Worm (Caenorhabditis elegans) whole organism, L2 larva: ENCODE data around the gene ZK1248.19.

Experiments
- C34F6.9 ChIP-seq: fragments of 150-350 bp; optimal IDR thresholded peaks from 2 replicates; lab custom pipeline; 2014; ENCODE audit warnings: missing biosample characterization, missing genetic modification characterization
- F13H6.1 ChIP-seq: sonication (generic microtip); optimal IDR thresholded peaks from 2 replicates; lab custom pipeline; 2016; ENCODE audit warnings: missing genetic modification characterization, missing compliant biosample characterization
- R02D3.7 ChIP-seq: fragments of 150-350 bp; optimal IDR thresholded peaks from 2 replicates; lab custom pipeline; 2014; ENCODE audit warnings: missing biosample characterization, missing genetic modification characterization
- Y55F3AM.14 ChIP-seq: fragments of 200-800 bp; sonication (Bioruptor generic); optimal IDR thresholded peaks from 2 replicates; lab custom pipeline; 2018; ENCODE audit warnings: mild to moderate bottlenecking, missing genetic modification characterization, missing compliant biosample characterization
- ZK546.5 ChIP-seq: sonication (generic microtip); optimal IDR thresholded peaks from 2 replicates; lab custom pipeline; 2017; ENCODE audit warnings: missing biosample characterization, missing genetic modification characterization
- alr-1 ChIP-seq: fragments of 150-350 bp; optimal IDR thresholded peaks from 2 replicates; lab custom pipeline; 2014; ENCODE audit warnings: missing biosample characterization, missing genetic modification characterization
- aly-2 ChIP-seq: fragments of 150-350 bp; optimal IDR thresholded peaks from 2 replicates; lab custom pipeline; 2014; ENCODE audit warnings: missing biosample characterization, missing genetic modification characterization
- ama-1 ChIP-seq: fragments of 150-350 bp; optimal IDR thresholded peaks from 2 replicates; lab custom pipeline; 2018; ENCODE audit warnings: inconsistent platforms
- blmp-1 ChIP-seq: sonication (generic microtip); optimal IDR thresholded peaks from 2 replicates; lab custom pipeline; 2017; ENCODE audit warnings: missing genetic modification characterization, mild to moderate bottlenecking, missing compliant biosample characterization, antibody characterized with exemption, moderate library complexity; ENCODE audit not compliant: insufficient read depth
- ceh-16 ChIP-seq: fragments of 150-350 bp; optimal IDR thresholded peaks from 2 replicates; lab custom pipeline; 2014; ENCODE audit warnings: missing biosample characterization, missing genetic modification characterization
- ceh-82 ChIP-seq: fragments of 150-350 bp; optimal IDR thresholded peaks from 2 replicates; lab custom pipeline; 2014; ENCODE audit warnings: missing biosample characterization, missing genetic modification characterization
- crh-2 ChIP-seq: sonication (generic microtip); optimal IDR thresholded peaks from 2 replicates; lab custom pipeline; 2017; ENCODE audit warnings: missing biosample characterization, missing genetic modification characterization
- dmd-4 ChIP-seq: sonication (generic microtip); optimal IDR thresholded peaks from 2 replicates; lab custom pipeline; 2017; ENCODE audit warnings: missing biosample characterization, missing genetic modification characterization
- egl-27 ChIP-seq: sonication (generic microtip); optimal IDR thresholded peaks from 3 replicates; lab custom pipeline; 2017; ENCODE audit warnings: missing biosample characterization, missing genetic modification reagents, missing genetic modification characterization
- elt-1 ChIP-seq: fragments of 150-350 bp; optimal IDR thresholded peaks from 2 replicates; lab custom pipeline; 2014; ENCODE audit warnings: missing biosample characterization, missing genetic modification characterization
- elt-3 ChIP-seq: sonication (generic microtip); optimal IDR thresholded peaks from 2 replicates; lab custom pipeline; 2017; ENCODE audit warnings: missing biosample characterization, missing genetic modification characterization
- fos-1 ChIP-seq: fragments of 150-350 bp; optimal IDR thresholded peaks from 2 replicates; lab custom pipeline; 2014; ENCODE audit warnings: missing biosample characterization, missing genetic modification characterization
- gmeb-1 ChIP-seq: fragments of 150-350 bp; optimal IDR thresholded peaks from 2 replicates; lab custom pipeline; 2014; ENCODE audit warnings: missing biosample characterization, missing genetic modification characterization
- lin-11 ChIP-seq: fragments of 150-350 bp; sonication (generic microtip); optimal IDR thresholded peaks from 2 replicates; lab custom pipeline; 2014; ENCODE audit warnings: missing biosample characterization, missing genetic modification characterization, inconsistent platforms, mixed read lengths
- lin-13 ChIP-seq: fragments of 150-350 bp; optimal IDR thresholded peaks from 2 replicates; lab custom pipeline; 2014; ENCODE audit warnings: missing biosample characterization, missing genetic modification reagents, missing genetic modification characterization
- lin-39 ChIP-seq: fragments of 150-350 bp; optimal IDR thresholded peaks from 2 replicates; lab custom pipeline; 2014; ENCODE audit warnings: missing biosample characterization, missing genetic modification reagents, missing genetic modification characterization
- lsy-2 ChIP-seq, 2 experiments: fragments of 150-350 bp in 1 of 2; sonication (generic microtip) in 1 of 2; optimal IDR thresholded peaks; 2 replicates each; lab custom pipeline; 2014 to 2017; ENCODE audit warnings: missing biosample characterization in 2 of 2, missing genetic modification characterization in 2 of 2
- mab-5 ChIP-seq: fragments of 150-350 bp; optimal IDR thresholded peaks from 2 replicates; lab custom pipeline; 2014; ENCODE audit warnings: missing biosample characterization, missing genetic modification characterization
- mbf-1 ChIP-seq: sonication (generic microtip); optimal IDR thresholded peaks from 2 replicates; lab custom pipeline; 2017; ENCODE audit warnings: missing biosample characterization, missing genetic modification characterization
- mdl-1 ChIP-seq, 2 experiments: fragments of 150-350 bp in 1 of 2; sonication (generic microtip) in 1 of 2; optimal IDR thresholded peaks; 2 replicates each; lab custom pipeline; 2017; ENCODE audit warnings: missing biosample characterization in 2 of 2, missing genetic modification characterization in 2 of 2
- nhr-10 ChIP-seq: sonication (generic microtip); optimal IDR thresholded peaks from 2 replicates; lab custom pipeline; 2017; ENCODE audit warnings: missing biosample characterization, missing genetic modification characterization
- nhr-11 ChIP-seq: fragments of 150-350 bp; optimal IDR thresholded peaks from 2 replicates; lab custom pipeline; 2014; ENCODE audit warnings: missing biosample characterization, missing genetic modification characterization
- nhr-12 ChIP-seq: fragments of 150-350 bp; optimal IDR thresholded peaks from 2 replicates; lab custom pipeline; 2014; ENCODE audit warnings: missing biosample characterization, missing genetic modification characterization
- nhr-129 ChIP-seq: fragments of 150-350 bp; optimal IDR thresholded peaks from 2 replicates; lab custom pipeline; 2014; ENCODE audit warnings: missing biosample characterization, missing genetic modification characterization
- nhr-21 ChIP-seq: fragments of 150-350 bp; optimal IDR thresholded peaks from 2 replicates; lab custom pipeline; 2014; ENCODE audit warnings: missing biosample characterization, missing genetic modification characterization
- nhr-23 ChIP-seq: fragments of 150-350 bp; optimal IDR thresholded peaks from 2 replicates; lab custom pipeline; 2014; ENCODE audit warnings: missing biosample characterization, missing genetic modification reagents, missing genetic modification characterization
- nhr-237 ChIP-seq: fragments of 150-350 bp; optimal IDR thresholded peaks from 2 replicates; lab custom pipeline; 2014; ENCODE audit warnings: missing biosample characterization, missing genetic modification characterization
- nhr-25 ChIP-seq: fragments of 150-350 bp; sonication (generic microtip); optimal IDR thresholded peaks from 3 replicates; lab custom pipeline; 2014; ENCODE audit warnings: missing biosample characterization, missing genetic modification characterization
- nhr-6 ChIP-seq: fragments of 150-350 bp; optimal IDR thresholded peaks from 2 replicates; lab custom pipeline; 2014; ENCODE audit warnings: missing biosample characterization, missing genetic modification characterization
- nhr-77 ChIP-seq: fragments of 150-350 bp; optimal IDR thresholded peaks from 2 replicates; lab custom pipeline; 2014; ENCODE audit warnings: missing biosample characterization, missing genetic modification characterization
- peb-1 ChIP-seq: fragments of 150-350 bp; optimal IDR thresholded peaks from 2 replicates; lab custom pipeline; 2014; ENCODE audit warnings: missing biosample characterization, missing genetic modification characterization
- sem-4 ChIP-seq: fragments of 150-350 bp; optimal IDR thresholded peaks from 2 replicates; lab custom pipeline; 2014; ENCODE audit warnings: missing biosample characterization, missing genetic modification reagents, missing genetic modification characterization
- skn-1 ChIP-seq: sonication (generic microtip); optimal IDR thresholded peaks from 2 replicates; lab custom pipeline; 2017; ENCODE audit warnings: missing biosample characterization, missing genetic modification characterization
- sma-3 ChIP-seq: sonication (generic microtip); optimal IDR thresholded peaks from 2 replicates; lab custom pipeline; 2016; ENCODE audit warnings: missing genetic modification reagents, missing genetic modification characterization, missing compliant biosample characterization
- sma-9 ChIP-seq, 2 experiments: fragments of 150-350 bp in 1 of 2; sonication (generic microtip) in 1 of 2; optimal IDR thresholded peaks; 2 replicates each; lab custom pipeline; 2014 to 2016; ENCODE audit warnings: missing genetic modification characterization in 2 of 2, mild to moderate bottlenecking in 1 of 2, missing biosample characterization in 1 of 2, missing compliant biosample characterization in 1 of 2, missing genetic modification reagents in 1 of 2, moderate library complexity in 1 of 2
- snpc-4 ChIP-seq: fragments of 150-350 bp; optimal IDR thresholded peaks from 2 replicates; lab custom pipeline; 2014; ENCODE audit warnings: missing biosample characterization, missing genetic modification characterization
- unc-39 ChIP-seq: fragments of 150-350 bp; optimal IDR thresholded peaks from 2 replicates; lab custom pipeline; 2014; ENCODE audit warnings: missing biosample characterization, missing genetic modification characterization
- unc-55 ChIP-seq: fragments of 150-350 bp; sonication (generic microtip); optimal IDR thresholded peaks from 3 replicates; lab custom pipeline; 2014; ENCODE audit warnings: missing biosample characterization, missing genetic modification reagents, missing genetic modification characterization
- unc-62 ChIP-seq: fragments of 150-350 bp; optimal IDR thresholded peaks from 2 replicates; lab custom pipeline; 2014; ENCODE audit warnings: missing biosample characterization, missing genetic modification reagents, missing genetic modification characterization
- zag-1 ChIP-seq: fragments of 150-350 bp; optimal IDR thresholded peaks from 2 replicates; lab custom pipeline; 2014; ENCODE audit warnings: missing biosample characterization, missing genetic modification characterization
- ztf-1 ChIP-seq: fragments of 200-800 bp; sonication (Bioruptor generic); conservative IDR thresholded peaks from 2 replicates; pipeline ENCODE4 v1.3.6; 2022; ENCODE audit warnings: missing genetic modification characterization, missing compliant biosample characterization
- ztf-11 ChIP-seq: sonication (generic microtip); optimal IDR thresholded peaks from 2 replicates; lab custom pipeline; 2017; ENCODE audit warnings: missing biosample characterization, missing genetic modification characterization
- ztf-4 ChIP-seq: fragments of 150-350 bp; optimal IDR thresholded peaks from 2 replicates; lab custom pipeline; 2014; ENCODE audit warnings: missing biosample characterization, missing genetic modification characterization

Gene ZK1248.19

ce11 chrII:5844694-5845129 lies 5.5 kb upstream of the ZK1248.19 start:
- peak; percentile 99 for TF ChIP-seq nhr-25 (tag; lab: Kevin White, UChicago)
- TF ChIP-seq lin-11 (tag; lab: Kevin White, UChicago): peak; percentile 99
- TF ChIP-seq dmd-4 (tag; lab: Kevin White, UChicago): peak; percentile 79
- peak; percentile 82 for TF ChIP-seq blmp-1 (tag; lab: Kevin White, UChicago)
- TF ChIP-seq Y55F3AM.14 (GFP tag; lab: Kevin White, UChicago): peak; percentile 97
- TF ChIP-seq zag-1 (tag; lab: Kevin White, UChicago): peak; percentile 99
- TF ChIP-seq crh-2 (tag; lab: Kevin White, UChicago): peak; percentile 99
- peak; percentile 96 for TF ChIP-seq ceh-16 (tag; lab: Kevin White, UChicago)
- peak; percentile 98 for TF ChIP-seq lin-13 (GFP tag; lab: Kevin White, UChicago)
- peak; percentile 92 to 93 for TF ChIP-seq mdl-1 (tag; optimal IDR thresholded peaks at IDR 0.05; lab: Kevin White, UChicago)
- TF ChIP-seq C34F6.9: peak; percentile 100
- peak; percentile 93 for TF ChIP-seq nhr-77
- peak; percentile 85 for TF ChIP-seq ztf-11 (tag; lab: Kevin White, UChicago)
- peak; percentile 59 for TF ChIP-seq nhr-12 (tag; lab: Kevin White, UChicago)
- peak; percentile 63 for TF ChIP-seq unc-39 (tag; lab: Kevin White, UChicago)
- peak; percentile 98 for TF ChIP-seq sma-9 (GFP tag; optimal IDR thresholded peaks at IDR 0.05; lab: Kevin White, UChicago)
- TF ChIP-seq sma-9 (tag; optimal IDR thresholded peaks at IDR 0.05; lab: Kevin White, UChicago): peak; percentile 71
- TF ChIP-seq ZK546.5 (tag; lab: Kevin White, UChicago): peak; percentile 85
- peak; percentile 45 for TF ChIP-seq elt-1 (tag; lab: Kevin White, UChicago)
- peak; percentile 99 for TF ChIP-seq unc-55 (GFP tag; lab: Kevin White, UChicago)
- TF ChIP-seq skn-1: peak; percentile 81
- TF ChIP-seq nhr-6 (tag; lab: Kevin White, UChicago): peak; percentile 98
- peak; percentile 99 for TF ChIP-seq nhr-21 (tag; lab: Kevin White, UChicago)
- TF ChIP-seq nhr-237 (tag; lab: Kevin White, UChicago): peak; percentile 95
- peak; percentile 99 for TF ChIP-seq F13H6.1
- TF ChIP-seq peb-1 (tag; lab: Kevin White, UChicago): no peak
- TF ChIP-seq alr-1 (tag; lab: Kevin White, UChicago): no peak
- TF ChIP-seq unc-62 (GFP tag; lab: Kevin White, UChicago): peak; percentile 83
- TF ChIP-seq R02D3.7 (tag; lab: Kevin White, UChicago): peak; percentile 83
- TF ChIP-seq lin-39 (tag; lab: Kevin White, UChicago): peak; percentile 96
- TF ChIP-seq ztf-4 (tag; lab: Kevin White, UChicago): peak; percentile 99
- TF ChIP-seq sem-4 (tag; lab: Kevin White, UChicago): peak; percentile 99
- peak; percentile 64 for TF ChIP-seq mbf-1
- TF ChIP-seq mab-5 (tag; lab: Kevin White, UChicago): peak; percentile 98
- peak; percentile 95 for TF ChIP-seq gmeb-1
- TF ChIP-seq nhr-10 (tag; lab: Kevin White, UChicago): peak; percentile 97
- TF ChIP-seq egl-27: peak; percentile 99
- peak; percentile 99 for TF ChIP-seq sma-3 (GFP tag; lab: Kevin White, UChicago)
- TF ChIP-seq ama-1 (lab: Kevin White, UChicago): peak; percentile 100
- peak; percentile 98 for TF ChIP-seq fos-1 (tag; lab: Kevin White, UChicago)
- peak; percentile 100 for TF ChIP-seq snpc-4 (tag; lab: Kevin White, UChicago)
- TF ChIP-seq elt-3 (tag; lab: Kevin White, UChicago): no peak
- TF ChIP-seq ceh-82 (tag; lab: Kevin White, UChicago): peak; percentile 90
- no peak for TF ChIP-seq nhr-23 (tag; lab: Kevin White, UChicago)
- peak; percentile 99 for TF ChIP-seq nhr-129 (tag; lab: Kevin White, UChicago)
- peak; percentile 94 for TF ChIP-seq aly-2 (tag; lab: Kevin White, UChicago)
- TF ChIP-seq lsy-2 (tag; optimal IDR thresholded peaks at IDR 0.05; lab: Kevin White, UChicago): peak; percentile 97
- TF ChIP-seq ztf-1: 0 out of 2 replicates have a peak, but pooled peaks have one; percentile 81
- TF ChIP-seq nhr-11 (tag; lab: Kevin White, UChicago): peak; percentile 88
